Fruit fly (Drosophila melanogaster) whole organism, pupa: ENCODE results near the gene CG12091.

Experiments
- CG10348 ChIP-seq: fragments of 200-800 bp; sonication (Bioruptor generic); IDR thresholded peaks from 2 replicates; pipeline ENCODE4 v1.3.6; 2022; ENCODE audit warnings: missing biosample characterization, missing genetic modification characterization
- CG13204 ChIP-seq: fragments of 200-800 bp; sonication (Bioruptor generic); optimal IDR thresholded peaks from 2 replicates; lab custom pipeline; 2018; ENCODE audit warnings: missing biosample characterization, mild to moderate bottlenecking, missing genetic modification characterization, moderate library complexity
- CG15710 ChIP-seq: fragments of 200-800 bp; sonication (Bioruptor generic); optimal IDR thresholded peaks from 2 replicates; lab custom pipeline; 2018; ENCODE audit warnings: missing biosample characterization, mild to moderate bottlenecking, missing genetic modification characterization, moderate library complexity
- CG17806 ChIP-seq: fragments of 200-800 bp; sonication (Bioruptor generic); optimal IDR thresholded peaks from 2 replicates; lab custom pipeline; 2018; ENCODE audit warnings: missing biosample characterization, mild to moderate bottlenecking, missing genetic modification characterization, moderate library complexity
- CG32121 ChIP-seq: fragments of 200-800 bp; sonication (Bioruptor generic); IDR thresholded peaks from 2 replicates; pipeline ENCODE4 v1.3.6; 2022; ENCODE audit warnings: missing biosample characterization, missing genetic modification characterization
- CG4496 ChIP-seq: fragments of 200-800 bp; sonication (Bioruptor generic); IDR thresholded peaks from 3 replicates; pipeline ENCODE4 v1.3.6; 2022; ENCODE audit warnings: missing biosample characterization, missing genetic modification characterization
- CG8159 ChIP-seq: fragments of 200-800 bp; sonication (Bioruptor generic); optimal IDR thresholded peaks from 3 replicates; lab custom pipeline; 2018; ENCODE audit warnings: missing biosample characterization, mild to moderate bottlenecking, missing genetic modification characterization, moderate library complexity
- CG8301 ChIP-seq: fragments of 200-800 bp; sonication (Bioruptor generic); optimal IDR thresholded peaks from 2 replicates; lab custom pipeline; 2018; ENCODE audit warnings: missing biosample characterization, mild to moderate bottlenecking, missing genetic modification characterization
- CG9948 ChIP-seq: fragments of 200-800 bp; sonication (Bioruptor generic); optimal IDR thresholded peaks from 2 replicates; lab custom pipeline; 2018; ENCODE audit warnings: missing biosample characterization, mild to moderate bottlenecking, missing genetic modification characterization, moderate library complexity
- D1 ChIP-seq: fragments of 200-800 bp; sonication (Bioruptor generic); optimal IDR thresholded peaks from 2 replicates; lab custom pipeline; 2018; ENCODE audit warnings: missing biosample characterization, mild to moderate bottlenecking, missing genetic modification characterization, moderate library complexity
- Ets98B ChIP-seq: fragments of 200-800 bp; sonication (Bioruptor generic); IDR thresholded peaks from 2 replicates; pipeline ENCODE4 v1.3.6; 2022; ENCODE audit warnings: missing biosample characterization, missing genetic modification characterization
- Pif1A ChIP-seq: fragments of 200-800 bp; sonication (Bioruptor generic); optimal IDR thresholded peaks from 3 replicates; lab custom pipeline; 2016; ENCODE audit warnings: missing biosample characterization, missing genetic modification characterization
- fd96Ca ChIP-seq: fragments of 200-800 bp; sonication (Bioruptor generic); IDR thresholded peaks from 3 replicates; pipeline ENCODE4 v1.3.6; 2022; ENCODE audit warnings: missing biosample characterization, missing genetic modification characterization
- rn ChIP-seq: fragments of 200-800 bp; sonication (Bioruptor generic); IDR thresholded peaks from 2 replicates; pipeline ENCODE4 v1.3.6; 2022; ENCODE audit warnings: missing biosample characterization, missing genetic modification characterization

DNA sequence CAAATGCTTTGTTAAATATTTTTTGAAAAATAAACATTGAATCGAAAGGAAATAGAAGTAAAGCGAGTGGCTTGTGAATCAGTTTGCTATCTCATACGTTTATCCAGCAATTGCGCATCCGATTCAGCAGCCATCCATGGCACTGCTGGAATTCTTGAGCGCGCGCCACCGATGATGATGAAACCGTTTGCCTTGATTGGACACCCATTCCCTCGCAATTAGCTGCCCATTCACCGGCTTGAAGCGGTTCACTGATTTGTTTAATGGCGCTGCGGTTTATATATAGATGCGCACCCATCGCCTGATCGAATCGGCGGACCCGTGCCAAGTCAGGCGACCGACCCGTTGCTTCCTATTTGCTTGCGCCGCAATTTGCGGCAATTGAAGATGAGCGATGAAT, 16.6 kb upstream of the CG12091 start, which contains the start of gene Pcyt2:
- TF ChIP-seq CG13204 (GFP tag; lab: Kevin White, UChicago) (no peak), CG10348 (GFP tag; lab: Robert Waterston, UW) (no peak), rn (no peak), Pif1A (GFP tag; lab: Kevin White, UChicago) (no peak), fd96Ca (no peak), CG8159 (tag; lab: Kevin White, UChicago) (no peak), CG32121 (GFP tag; lab: Robert Waterston, UW) (no peak), D1 (no peak), Ets98B (GFP tag; lab: Robert Waterston, UW) (no peak), CG9948 (tag; lab: Kevin White, UChicago) (no peak), CG15710 (tag; lab: Kevin White, UChicago) (no peak), CG4496 (no peak), CG8301 (tag; lab: Kevin White, UChicago) (no peak), CG17806 (tag; lab: Kevin White, UChicago) (no peak)
